Worm (Caenorhabditis elegans) whole organism, early embryonic: ENCODE data around the gene F33D4.4.

Experiments
- B0310.2 ChIP-seq: sonication (generic microtip); optimal IDR thresholded peaks from 2 replicates; lab custom pipeline; 2016; ENCODE audit warnings: mild to moderate bottlenecking, missing genetic modification characterization, missing compliant biosample characterization
- F13C5.2 ChIP-seq: sonication (generic microtip); optimal IDR thresholded peaks from 2 replicates; lab custom pipeline; 2017; ENCODE audit warnings: mild to moderate bottlenecking, missing genetic modification characterization, inconsistent platforms, missing compliant biosample characterization
- pes-1 ChIP-seq: fragments of 200-800 bp; sonication (Bioruptor generic); IDR thresholded peaks from 2 replicates; pipeline ENCODE4 v1.3.6; 2022; ENCODE audit warnings: missing genetic modification reagents, missing genetic modification characterization, missing compliant biosample characterization

- TF ChIP-seq pes-1 (GFP tag; lab: Robert Waterston, UW) (no peak), F13C5.2 (tag; lab: Kevin White, UChicago) (no peak), B0310.2 (no peak)
Observed at ce11 chrIV:7743539-7743938, 36.8 kb upstream of the F33D4.4 start, which contains the start of gene npr-35.
